Fruit fly (Drosophila melanogaster): ENCODE results near the gene Sld5.

Sld5 gene

dm6 chr3R:26007964-26008868 is 48.1 kb downstream of the Sld5 start:
- TF ChIP-seq CG32121 (GFP tag; IDR thresholded peaks at IDR 0.05) (peak; percentile 49; the same call in 1 of the 2 replicates), CG14655 (GFP tag; optimal IDR thresholded peaks at IDR 0.05) (peak; percentile 19), Pif1B (GFP tag; optimal IDR thresholded peaks at IDR 0.05) (peak; percentile 52), gl (tag; optimal IDR thresholded peaks at IDR 0.05) (peak; percentile 92), CG8301 (tag; optimal IDR thresholded peaks at IDR 0.05) (peak; percentile 10), CG8159 (tag; optimal IDR thresholded peaks at IDR 0.05) (peak; percentile 69), CG34367 (tag; optimal IDR thresholded peaks at IDR 0.05) (peak; percentile 66), D1 (tag; optimal IDR thresholded peaks at IDR 0.05) (no peak), CG10348 (GFP tag; IDR thresholded peaks at IDR 0.05) (no peak), CG12605 (GFP tag; IDR thresholded peaks at IDR 0.05) (peak; percentile 75), Pif1A (GFP tag; optimal IDR thresholded peaks at IDR 0.05) (peak; percentile 59), CG9948 (tag; optimal IDR thresholded peaks at IDR 0.05) (peak; percentile 31), Ets98B (GFP tag; IDR thresholded peaks at IDR 0.05) (peak; percentile 76), CG4496 (GFP tag; IDR thresholded peaks at IDR 0.05) (peak; percentile 86), fd96Ca (GFP tag; IDR thresholded peaks at IDR 0.05) (peak; percentile 73), EcR (GFP tag; optimal IDR thresholded peaks at IDR 0.05) (peak; percentile 93), CG15710 (tag; optimal IDR thresholded peaks at IDR 0.05) (peak; percentile 74), CG17806 (tag; optimal IDR thresholded peaks at IDR 0.05) (peak; percentile 65), CG13204 (GFP tag; optimal IDR thresholded peaks at IDR 0.05) (peak; percentile 91), rn (GFP tag; IDR thresholded peaks at IDR 0.05) (peak; percentile 52), Snoo (tag; optimal IDR thresholded peaks at IDR 0.05) (peak; percentile 61)

- no peak for TF ChIP-seq CG14655 (GFP tag; optimal IDR thresholded peaks at IDR 0.05)
- TF ChIP-seq CG13204 (GFP tag; optimal IDR thresholded peaks at IDR 0.05): no peak
Observed at dm6 chr3R:26007298-26007697, 49.0 kb downstream of the Sld5 start.

- TF ChIP-seq CG32121 (GFP tag; IDR thresholded peaks at IDR 0.05) (no peak), CG4496 (GFP tag; IDR thresholded peaks at IDR 0.05) (peak; percentile 48; the same call in 2 of the 3 replicates), CG12605 (GFP tag; IDR thresholded peaks at IDR 0.05) (peak; percentile 37), fd96Ca (GFP tag; IDR thresholded peaks at IDR 0.05) (peak; percentile 62; the same call in 2 of the 3 replicates), D1 (tag; optimal IDR thresholded peaks at IDR 0.05) (no peak), CG8159 (tag; optimal IDR thresholded peaks at IDR 0.05) (peak; percentile 40), CG8301 (tag; optimal IDR thresholded peaks at IDR 0.05) (peak; percentile 14), CG17806 (tag; optimal IDR thresholded peaks at IDR 0.05) (peak; percentile 11), rn (GFP tag; IDR thresholded peaks at IDR 0.05) (0 out of 2 replicates have a peak, but pooled peaks have one; percentile 13), CG13204 (GFP tag; optimal IDR thresholded peaks at IDR 0.05) (peak; percentile 98), CG9948 (tag; optimal IDR thresholded peaks at IDR 0.05) (no peak), Pif1A (GFP tag; optimal IDR thresholded peaks at IDR 0.05) (peak; percentile 11), CG15710 (tag; optimal IDR thresholded peaks at IDR 0.05) (peak; percentile 50), CG34367 (tag; optimal IDR thresholded peaks at IDR 0.05) (peak; percentile 35), Pif1B (GFP tag; optimal IDR thresholded peaks at IDR 0.05) (peak; percentile 34), CG10348 (GFP tag; IDR thresholded peaks at IDR 0.05) (no peak), EcR (GFP tag; optimal IDR thresholded peaks at IDR 0.05) (peak; percentile 94), Ets98B (GFP tag; IDR thresholded peaks at IDR 0.05) (peak; percentile 39; the same call in 1 of the 2 replicates), gl (tag; optimal IDR thresholded peaks at IDR 0.05) (peak; percentile 60), Snoo (tag; optimal IDR thresholded peaks at IDR 0.05) (peak; percentile 37), CG14655 (GFP tag; optimal IDR thresholded peaks at IDR 0.05) (peak; percentile 12)
Observed at dm6 chr3R:26005978-26006934, 50.1 kb downstream of the Sld5 start.

Data from whole organism, pupa.